Worm (Caenorhabditis elegans) whole organism, L2 larva: Measurements from ENCODE around the gene F56A4.3.
"Not testable (repeated sequence)": the region's sequence is repeated elsewhere in the genome, so short reads cannot be mapped to it uniquely, and the experiment has no call there.

Source experiments
- R02D3.7 ChIP-seq: fragments of 150-350 bp; optimal IDR thresholded peaks from 2 replicates; lab custom pipeline; 2014; ENCODE audit warnings: missing biosample characterization, missing genetic modification characterization
- aly-2 ChIP-seq: fragments of 150-350 bp; optimal IDR thresholded peaks from 2 replicates; lab custom pipeline; 2014; ENCODE audit warnings: missing biosample characterization, missing genetic modification characterization
- nhr-129 ChIP-seq: fragments of 150-350 bp; optimal IDR thresholded peaks from 2 replicates; lab custom pipeline; 2014; ENCODE audit warnings: missing biosample characterization, missing genetic modification characterization
- nhr-237 ChIP-seq: fragments of 150-350 bp; optimal IDR thresholded peaks from 2 replicates; lab custom pipeline; 2014; ENCODE audit warnings: missing biosample characterization, missing genetic modification characterization
- sem-4 ChIP-seq: fragments of 150-350 bp; optimal IDR thresholded peaks from 2 replicates; lab custom pipeline; 2014; ENCODE audit warnings: missing biosample characterization, missing genetic modification reagents, missing genetic modification characterization
- unc-62 ChIP-seq: fragments of 150-350 bp; optimal IDR thresholded peaks from 2 replicates; lab custom pipeline; 2014; ENCODE audit warnings: missing biosample characterization, missing genetic modification reagents, missing genetic modification characterization

ce11 chrV:2407214-2407613 lies 46.0 kb upstream of the F56A4.3 start, which contains the start of gene str-265:
- not testable (repeated sequence) for TF ChIP-seq nhr-129 (tag; lab: Kevin White, UChicago); aly-2 (tag; lab: Kevin White, UChicago); sem-4 (tag; lab: Kevin White, UChicago); R02D3.7; unc-62 (GFP tag; lab: Kevin White, UChicago); nhr-237 (tag; lab: Kevin White, UChicago)
